Worm (Caenorhabditis elegans) whole organism, young adult: Measurements from ENCODE around the gene F38A1.11.
A peak's percentile ranks its signal among the peaks of the same experiment; 100 is the strongest.

ENCODE experiments used
- B0261.1 ChIP-seq: sonication (generic microtip); optimal IDR thresholded peaks from 2 replicates; lab custom pipeline; 2016; ENCODE audit warnings: mild to moderate bottlenecking, missing genetic modification characterization, moderate library complexity, missing compliant biosample characterization
- B0336.3 ChIP-seq: fragments of 200-800 bp; sonication (Bioruptor generic); IDR thresholded peaks from 2 replicates; pipeline ENCODE4 v1.3.6; 2022; ENCODE audit warnings: missing genetic modification characterization, missing compliant biosample characterization
- C17E4.6 ChIP-seq: fragments of 200-800 bp; sonication (Bioruptor generic); IDR thresholded peaks from 2 replicates; pipeline ENCODE4 v1.3.6; 2022; ENCODE audit warnings: missing genetic modification reagents, missing genetic modification characterization, missing compliant biosample characterization
- D2030.7 ChIP-seq: fragments of 200-800 bp; sonication (Bioruptor generic); IDR thresholded peaks from 2 replicates; pipeline ENCODE4 v1.3.6; 2022; ENCODE audit warnings: missing genetic modification reagents, missing genetic modification characterization, missing compliant biosample characterization
- F10E7.11 ChIP-seq: sonication (generic microtip); optimal IDR thresholded peaks from 2 replicates; lab custom pipeline; 2017; ENCODE audit warnings: mild to moderate bottlenecking, missing genetic modification characterization, moderate library complexity, missing compliant biosample characterization
- F33H1.4 ChIP-seq: fragments of 200-800 bp; sonication (Bioruptor generic); IDR thresholded peaks from 2 replicates; pipeline ENCODE4 v1.3.6; 2022; ENCODE audit warnings: missing genetic modification reagents, missing genetic modification characterization, missing compliant biosample characterization
- F39B2.1 ChIP-seq: fragments of 200-800 bp; sonication (Bioruptor generic); IDR thresholded peaks from 2 replicates; pipeline ENCODE4 v1.3.6; 2022; ENCODE audit warnings: missing genetic modification reagents, missing genetic modification characterization, missing compliant biosample characterization
- F57A8.1 ChIP-seq: fragments of 200-800 bp; sonication (Bioruptor generic); optimal IDR thresholded peaks from 2 replicates; lab custom pipeline; 2018; ENCODE audit warnings: mild to moderate bottlenecking, missing genetic modification characterization, moderate library complexity, missing compliant biosample characterization
- F57C9.4 ChIP-seq: sonication (generic microtip); optimal IDR thresholded peaks from 2 replicates; lab custom pipeline; 2017; ENCODE audit warnings: mild to moderate bottlenecking, missing genetic modification characterization, missing compliant biosample characterization
- T26A5.8 ChIP-seq: sonication (generic microtip); optimal IDR thresholded peaks from 2 replicates; lab custom pipeline; 2016; ENCODE audit warnings: missing genetic modification characterization, missing compliant biosample characterization
- ama-1 ChIP-seq, 3 experiments: fragments of 150-350 bp in 1 of 3; sonication (generic microtip) in 2 of 3; optimal IDR thresholded peaks; 2 replicates each; lab custom pipeline; 2014 to 2018; ENCODE audit warnings: missing biosample characterization in 2 of 3, missing genetic modification characterization in 2 of 3, missing genetic modification reagents in 2 of 3
- aptf-3 ChIP-seq: fragments of 200-800 bp; sonication (Bioruptor generic); IDR thresholded peaks from 2 replicates; pipeline ENCODE4 v1.3.6; 2022; ENCODE audit warnings: missing genetic modification characterization, missing compliant biosample characterization
- athp-1 ChIP-seq: sonication (generic microtip); optimal IDR thresholded peaks from 2 replicates; lab custom pipeline; 2017; ENCODE audit warnings: mild to moderate bottlenecking, missing genetic modification characterization, missing compliant biosample characterization
- attf-3 ChIP-seq: fragments of 200-800 bp; sonication (Bioruptor generic); conservative IDR thresholded peaks from 2 replicates; pipeline ENCODE4 v1.3.6; 2022; ENCODE audit warnings: missing genetic modification reagents, missing genetic modification characterization, missing compliant biosample characterization
- dox-1 ChIP-seq: fragments of 200-800 bp; sonication (Bioruptor generic); IDR thresholded peaks from 2 replicates; pipeline ENCODE4 v1.3.6; 2022; ENCODE audit warnings: missing genetic modification reagents, missing genetic modification characterization, missing compliant biosample characterization
- dpff-1 ChIP-seq: sonication (generic microtip); optimal IDR thresholded peaks from 2 replicates; lab custom pipeline; 2017; ENCODE audit warnings: mild to moderate bottlenecking, missing genetic modification characterization, missing compliant biosample characterization
- egl-18 ChIP-seq: fragments of 200-800 bp; sonication (Bioruptor generic); IDR thresholded peaks from 2 replicates; pipeline ENCODE4 v1.3.6; 2022; ENCODE audit warnings: missing genetic modification reagents, missing genetic modification characterization, missing compliant biosample characterization
- egrh-3 ChIP-seq: fragments of 200-800 bp; sonication (Bioruptor generic); IDR thresholded peaks from 2 replicates; pipeline ENCODE4 v1.3.6; 2022; ENCODE audit warnings: missing genetic modification reagents, missing genetic modification characterization, missing compliant biosample characterization
- fkh-3 ChIP-seq: sonication (generic microtip); optimal IDR thresholded peaks from 2 replicates; lab custom pipeline; 2016; ENCODE audit warnings: mild to moderate bottlenecking, missing genetic modification characterization, missing compliant biosample characterization
- gei-17 ChIP-seq: fragments of 200-800 bp; sonication (Bioruptor generic); optimal IDR thresholded peaks from 2 replicates; lab custom pipeline; 2018; ENCODE audit warnings: mild to moderate bottlenecking, missing genetic modification characterization, missing compliant biosample characterization
- hlh-26 ChIP-seq: fragments of 200-800 bp; sonication (Bioruptor generic); conservative IDR thresholded peaks from 2 replicates; pipeline ENCODE4 v1.3.6; 2022; ENCODE audit warnings: missing genetic modification reagents, missing genetic modification characterization, missing compliant biosample characterization
- hmg-1.2 ChIP-seq: fragments of 200-800 bp; sonication (Bioruptor generic); IDR thresholded peaks from 2 replicates; pipeline ENCODE4 v1.3.6; 2022; ENCODE audit warnings: missing genetic modification reagents, missing genetic modification characterization, missing compliant biosample characterization
- hrde-1 ChIP-seq: sonication (generic microtip); optimal IDR thresholded peaks from 2 replicates; lab custom pipeline; 2016; ENCODE audit warnings: missing genetic modification characterization, mild to moderate bottlenecking, missing compliant biosample characterization, moderate library complexity, missing genotype, missing genetic modification reagents, borderline replicate concordance
- let-607 ChIP-seq, 2 experiments: fragments of 200-800 bp in 1 of 2; sonication (Bioruptor generic) in 1 of 2; sonication (generic microtip) in 1 of 2; optimal IDR thresholded peaks; 2 replicates each; lab custom pipeline; 2016 to 2018; ENCODE audit warnings: mild to moderate bottlenecking in 2 of 2, missing compliant biosample characterization in 2 of 2, missing genetic modification characterization in 2 of 2, moderate library complexity in 2 of 2, missing genotype in 1 of 2
- lin-35 ChIP-seq, 3 experiments: fragments of 150-350 bp in 2 of 3; sonication (generic microtip) in 1 of 3; optimal IDR thresholded peaks; 2 replicates each; lab custom pipeline; 2014 to 2018; ENCODE audit warnings: missing biosample characterization in 3 of 3, missing genetic modification characterization in 3 of 3, missing genetic modification reagents in 3 of 3
- lin-54 ChIP-seq: fragments of 200-800 bp; sonication (Bioruptor generic); optimal IDR thresholded peaks from 2 replicates; lab custom pipeline; 2018; ENCODE audit warnings: mild to moderate bottlenecking, missing genetic modification characterization, missing compliant biosample characterization
- lsl-1 ChIP-seq: fragments of 200-800 bp; sonication (Bioruptor generic); optimal IDR thresholded peaks from 2 replicates; lab custom pipeline; 2018; ENCODE audit warnings: mild to moderate bottlenecking, missing genetic modification characterization, moderate library complexity, missing compliant biosample characterization
- madf-6 ChIP-seq: fragments of 200-800 bp; sonication (Bioruptor generic); IDR thresholded peaks from 2 replicates; pipeline ENCODE4 v1.3.6; 2022; ENCODE audit warnings: missing genetic modification reagents, missing genetic modification characterization, missing compliant biosample characterization
- mcd-1 ChIP-seq: fragments of 200-800 bp; sonication (Bioruptor generic); IDR thresholded peaks from 2 replicates; pipeline ENCODE4 v1.3.6; 2022; ENCODE audit warnings: missing genetic modification reagents, missing genetic modification characterization, missing compliant biosample characterization
- mes-4 ChIP-seq: sonication (generic microtip); optimal IDR thresholded peaks from 2 replicates; lab custom pipeline; 2016; ENCODE audit warnings: missing genotype, missing genetic modification characterization, missing compliant biosample characterization
- mxl-1 ChIP-seq: sonication (generic microtip); optimal IDR thresholded peaks from 2 replicates; lab custom pipeline; 2016; ENCODE audit warnings: missing genetic modification characterization, missing compliant biosample characterization
- nfya-2 ChIP-seq: fragments of 200-800 bp; sonication (Bioruptor generic); IDR thresholded peaks from 2 replicates; pipeline ENCODE4 v1.3.6; 2022; ENCODE audit warnings: missing genetic modification reagents, missing genetic modification characterization, missing compliant biosample characterization
- nhr-179 ChIP-seq: sonication (generic microtip); optimal IDR thresholded peaks from 2 replicates; lab custom pipeline; 2016; ENCODE audit warnings: mild to moderate bottlenecking, missing genetic modification characterization, missing compliant biosample characterization
- nhr-80 ChIP-seq: sonication (generic microtip); optimal IDR thresholded peaks from 2 replicates; lab custom pipeline; 2016; ENCODE audit warnings: missing genetic modification characterization, missing compliant biosample characterization
- nhr-90 ChIP-seq: sonication (generic microtip); optimal IDR thresholded peaks from 2 replicates; lab custom pipeline; 2016; ENCODE audit warnings: missing genotype, mild to moderate bottlenecking, missing genetic modification characterization, missing compliant biosample characterization
- pbrm-1 ChIP-seq: fragments of 200-800 bp; sonication (Bioruptor generic); IDR thresholded peaks from 2 replicates; pipeline ENCODE4 v1.3.6; 2022; ENCODE audit warnings: missing genetic modification reagents, missing genetic modification characterization, missing compliant biosample characterization
- pha-4 ChIP-seq: fragments of 150-350 bp; sonication (generic microtip); optimal IDR thresholded peaks from 2 replicates; lab custom pipeline; 2014; ENCODE audit warnings: missing biosample characterization, missing genetic modification reagents, missing genetic modification characterization
- repo-1 ChIP-seq: sonication (generic microtip); optimal IDR thresholded peaks from 2 replicates; lab custom pipeline; 2017; ENCODE audit warnings: mild to moderate bottlenecking, missing genetic modification characterization, missing compliant biosample characterization
- snpc-3.4 ChIP-seq: sonication (generic microtip); optimal IDR thresholded peaks from 2 replicates; lab custom pipeline; 2017; ENCODE audit warnings: missing genetic modification characterization, mild to moderate bottlenecking, missing compliant biosample characterization, antibody characterized with exemption, moderate library complexity, missing genotype, missing genetic modification reagents
- snpc-4 ChIP-seq, 5 experiments: fragments of 150-350 bp in 1 of 5; sonication (generic microtip) in 4 of 5; optimal IDR thresholded peaks; 2 replicates each; lab custom pipeline; 2014 to 2018; ENCODE audit warnings: missing genetic modification characterization in 5 of 5, missing biosample characterization in 3 of 5, antibody characterized with exemption in 2 of 5, mild to moderate bottlenecking in 2 of 5, missing compliant biosample characterization in 2 of 5, missing genotype in 2 of 5, moderate library complexity in 2 of 5, missing genetic modification reagents in 1 of 5
- tbp1 ChIP-seq: fragments of 200-800 bp; sonication (Bioruptor generic); optimal IDR thresholded peaks from 2 replicates; lab custom pipeline; 2018; ENCODE audit warnings: mild to moderate bottlenecking, missing genetic modification characterization, missing compliant biosample characterization
- unc-130 ChIP-seq: sonication (generic microtip); optimal IDR thresholded peaks from 2 replicates; lab custom pipeline; 2016; ENCODE audit warnings: missing genetic modification reagents, missing genetic modification characterization, missing compliant biosample characterization
- xnd-1 ChIP-seq: sonication (generic microtip); optimal IDR thresholded peaks from 2 replicates; lab custom pipeline; 2016; ENCODE audit warnings: missing genotype, missing genetic modification reagents, missing genetic modification characterization, missing compliant biosample characterization
- zim-3 ChIP-seq: sonication (generic microtip); optimal IDR thresholded peaks from 2 replicates; lab custom pipeline; 2017; ENCODE audit warnings: mild to moderate bottlenecking, missing genetic modification characterization, moderate library complexity, missing compliant biosample characterization
- ztf-18 ChIP-seq: sonication (generic microtip); optimal IDR thresholded peaks from 2 replicates; lab custom pipeline; 2016; ENCODE audit warnings: missing genotype, mild to moderate bottlenecking, missing genetic modification characterization, missing compliant biosample characterization
- ztf-22 ChIP-seq: fragments of 200-800 bp; sonication (Bioruptor generic); optimal IDR thresholded peaks from 2 replicates; lab custom pipeline; 2018; ENCODE audit warnings: mild to moderate bottlenecking, missing genetic modification characterization, moderate library complexity, missing compliant biosample characterization

The F38A1.11 gene

DNA sequence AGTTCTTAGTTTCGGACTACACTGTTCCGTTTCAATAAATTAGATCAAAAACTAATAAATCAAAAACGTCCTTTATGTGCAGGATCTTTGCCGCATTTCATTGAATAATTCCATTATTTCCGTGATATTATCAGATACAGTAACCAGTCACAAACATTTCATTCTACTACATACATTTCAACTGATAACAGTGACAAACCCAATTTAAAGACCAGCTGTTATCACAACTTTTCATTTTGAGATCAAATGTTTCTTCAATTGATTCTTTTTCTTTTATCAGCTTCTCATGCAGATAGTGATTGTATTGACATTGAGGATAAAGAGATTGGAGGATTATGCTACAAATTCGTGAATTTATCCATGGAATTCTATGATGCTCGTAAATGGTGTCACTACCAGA is 9.5 kb downstream of the F38A1.11 start, which contains the start of gene clec-168:
clec-168 (plus strand) TSS at position 247 of the 400 bp plus-strand sequence.
- TF ChIP-seq F57C9.4 (tag; lab: Kevin White, UChicago) (no peak), unc-130 (no peak), nhr-80 (tag; lab: Kevin White, UChicago) (peak; percentile 16)

ce11 chrIV:1260474-1260873 is 13.3 kb downstream of the F38A1.11 start:
- TF ChIP-seq hrde-1 (tag; lab: Kevin White, UChicago), result no peak
- TF ChIP-seq mxl-1 (tag; lab: Kevin White, UChicago), result no peak
- TF ChIP-seq lin-35 (GFP tag; optimal IDR thresholded peaks at IDR 0.05; lab: Kevin White, UChicago), result no peak
- no peak for TF ChIP-seq zim-3 (tag; lab: Kevin White, UChicago)
- TF ChIP-seq pbrm-1 (GFP tag; lab: Robert Waterston, UW), result peak; percentile 71; the same call in 1 of the 2 replicates
- TF ChIP-seq B0336.3 (GFP tag; lab: Robert Waterston, UW), result no peak
- TF ChIP-seq nfya-2 (GFP tag; lab: Robert Waterston, UW), result no peak
- TF ChIP-seq fkh-3, result no peak
- no peak for TF ChIP-seq mes-4 (tag; lab: Kevin White, UChicago)
- no peak for TF ChIP-seq hlh-26 (GFP tag; lab: Robert Waterston, UW)
- TF ChIP-seq lsl-1 (GFP tag; lab: Kevin White, UChicago), result peak; percentile 51
- no peak for TF ChIP-seq let-607 (tag; optimal IDR thresholded peaks at IDR 0.05; lab: Kevin White, UChicago)
- TF ChIP-seq ztf-22 (GFP tag; lab: Kevin White, UChicago), result no peak
- TF ChIP-seq D2030.7, result peak; percentile 33; the same call in 1 of the 2 replicates
- peak; percentile 25 for TF ChIP-seq lin-54
- TF ChIP-seq ama-1 (optimal IDR thresholded peaks at IDR 0.05; lab: Kevin White, UChicago), result no peak
- no peak for TF ChIP-seq ama-1 (GFP tag; optimal IDR thresholded peaks at IDR 0.05; lab: Kevin White, UChicago)
- TF ChIP-seq gei-17 (GFP tag; lab: Kevin White, UChicago), result no peak
- no peak for TF ChIP-seq egrh-3 (GFP tag; lab: Robert Waterston, UW)
- no peak for TF ChIP-seq C17E4.6 (GFP tag; lab: Robert Waterston, UW)
- TF ChIP-seq athp-1 (tag; lab: Kevin White, UChicago), result no peak
- TF ChIP-seq egl-18 (GFP tag; lab: Robert Waterston, UW), result no peak
- TF ChIP-seq hmg-1.2 (GFP tag; lab: Robert Waterston, UW), result peak; percentile 72; the same call in 1 of the 2 replicates
- no peak for TF ChIP-seq B0261.1 (tag; lab: Kevin White, UChicago)
- peak; percentile 91 for TF ChIP-seq snpc-3.4 (tag; lab: Kevin White, UChicago)
- no peak for TF ChIP-seq unc-130
- peak; percentile 41; the same call in 1 of the 2 replicates for TF ChIP-seq dox-1 (GFP tag; lab: Robert Waterston, UW)
- no peak for TF ChIP-seq nhr-179
- no peak for TF ChIP-seq F10E7.11 (tag; lab: Kevin White, UChicago)
- no peak for TF ChIP-seq attf-3
- no peak for TF ChIP-seq dpff-1
- TF ChIP-seq T26A5.8 (tag; lab: Kevin White, UChicago), result no peak
- TF ChIP-seq nhr-90, result no peak
- no peak for TF ChIP-seq F57A8.1
- TF ChIP-seq snpc-4 (GFP tag; optimal IDR thresholded peaks at IDR 0.05; lab: Kevin White, UChicago), result no peak
- peak; percentile 83 to 96 (median 92) for TF ChIP-seq snpc-4 (tag; optimal IDR thresholded peaks at IDR 0.05; lab: Kevin White, UChicago)
- no peak for TF ChIP-seq pha-4 (tag; lab: Kevin White, UChicago)
- peak; percentile 78 for TF ChIP-seq madf-6 (GFP tag; lab: Robert Waterston, UW)
- peak; percentile 43 for TF ChIP-seq F33H1.4 (GFP tag; lab: Robert Waterston, UW)
- TF ChIP-seq xnd-1 (tag; lab: Kevin White, UChicago), result no peak
- peak; percentile 19 for TF ChIP-seq repo-1 (tag; lab: Kevin White, UChicago)
- no peak for TF ChIP-seq F39B2.1 (GFP tag; lab: Robert Waterston, UW)
- TF ChIP-seq aptf-3 (GFP tag; lab: Robert Waterston, UW), result no peak
- no peak for TF ChIP-seq F57C9.4 (tag; lab: Kevin White, UChicago)
- TF ChIP-seq ztf-18 (tag; lab: Kevin White, UChicago), result no peak
- peak; percentile 42; the same call in 1 of the 2 replicates for TF ChIP-seq mcd-1 (GFP tag; lab: Robert Waterston, UW)
- peak; percentile 45 for TF ChIP-seq tbp1
- TF ChIP-seq nhr-80 (tag; lab: Kevin White, UChicago), result no peak
